Worm (Caenorhabditis elegans): Measurements from ENCODE around the gene Y58A7A.2.
A peak's percentile ranks its signal among the peaks of the same experiment; 100 is the strongest.

Y58A7A.2 gene

ce11 chrV:5035058-5035457 lies 36.9 kb downstream of the Y58A7A.2 start, which contains the start of gene K11D12.6:
TSS of gene K11D12.6 (minus strand) at chrV:5035158.
- TF ChIP-seq sea-2 (GFP tag; optimal IDR thresholded peaks at IDR 0.05) (no peak), unc-39 (tag; optimal IDR thresholded peaks at IDR 0.05) (no peak), ama-1 (optimal IDR thresholded peaks at IDR 0.05) (no peak), ceh-9 (tag; optimal IDR thresholded peaks at IDR 0.05) (no peak), nhr-12 (tag; optimal IDR thresholded peaks at IDR 0.05) (no peak), nfya-1 (tag; optimal IDR thresholded peaks at IDR 0.05; ENCODE audit: insufficient read depth) (no peak), mml-1 (tag; optimal IDR thresholded peaks at IDR 0.05) (no peak), nhr-23 (tag; optimal IDR thresholded peaks at IDR 0.05) (no peak), lin-15B (tag; optimal IDR thresholded peaks at IDR 0.05) (no peak), egl-27 (tag; optimal IDR thresholded peaks at IDR 0.05) (no peak), lin-39 (tag; optimal IDR thresholded peaks at IDR 0.05) (no peak), ceh-82 (tag; optimal IDR thresholded peaks at IDR 0.05) (no peak), ceh-28 (tag; optimal IDR thresholded peaks at IDR 0.05) (no peak)

- TF ChIP-seq nhr-25 (tag; optimal IDR thresholded peaks at IDR 0.05), result no peak
- no peak for TF ChIP-seq ceh-82 (tag; optimal IDR thresholded peaks at IDR 0.05)
- TF ChIP-seq daf-12 (tag; optimal IDR thresholded peaks at IDR 0.05), result no peak
- TF ChIP-seq fos-1 (tag; optimal IDR thresholded peaks at IDR 0.05), result no peak
- TF ChIP-seq mdl-1 (tag; optimal IDR thresholded peaks at IDR 0.05), result no peak
- no peak for TF ChIP-seq snpc-4 (tag; optimal IDR thresholded peaks at IDR 0.05)
- TF ChIP-seq sea-2 (GFP tag; optimal IDR thresholded peaks at IDR 0.05), result no peak
- no peak for TF ChIP-seq nhr-67 (tag; optimal IDR thresholded peaks at IDR 0.05)
- no peak for TF ChIP-seq lin-39 (tag; optimal IDR thresholded peaks at IDR 0.05)
- TF ChIP-seq pha-4 (tag; optimal IDR thresholded peaks at IDR 0.05), result no peak
- no peak for TF ChIP-seq eor-1 (tag; optimal IDR thresholded peaks at IDR 0.05)
- no peak for TF ChIP-seq nhr-11 (tag; optimal IDR thresholded peaks at IDR 0.05)
- TF ChIP-seq nhr-77 (tag; optimal IDR thresholded peaks at IDR 0.05), result no peak
- no peak for TF ChIP-seq nhr-76 (tag; optimal IDR thresholded peaks at IDR 0.05)
- TF ChIP-seq nhr-23 (tag; optimal IDR thresholded peaks at IDR 0.05), result no peak
- no peak for TF ChIP-seq lsy-12 (tag; optimal IDR thresholded peaks at IDR 0.05)
Measured at ce11 chrV:5033099-5033498, 38.9 kb downstream of the Y58A7A.2 start, which contains the start of gene K11D12.13. TSS of gene K11D12.13 (plus strand) at chrV:5033399.

- TF ChIP-seq pqm-1 (tag; optimal IDR thresholded peaks at IDR 0.05) (peak; percentile 41), nhr-237 (tag; optimal IDR thresholded peaks at IDR 0.05) (no peak), elt-2 (tag; optimal IDR thresholded peaks at IDR 0.05) (peak; percentile 48), fkh-10 (GFP tag; optimal IDR thresholded peaks at IDR 0.05) (no peak), pha-4 (tag; optimal IDR thresholded peaks at IDR 0.05) (peak; percentile 11), mml-1 (tag; optimal IDR thresholded peaks at IDR 0.05) (peak; percentile 58), ceh-82 (tag; optimal IDR thresholded peaks at IDR 0.05) (no peak), R02D3.7 (tag; optimal IDR thresholded peaks at IDR 0.05) (no peak), nhr-23 (tag; optimal IDR thresholded peaks at IDR 0.05) (peak; percentile 42), tbx-2 (tag; optimal IDR thresholded peaks at IDR 0.05) (no peak), mdl-1 (tag; optimal IDR thresholded peaks at IDR 0.05) (peak; percentile 68), fkh-2 (tag; optimal IDR thresholded peaks at IDR 0.05) (no peak), lin-39 (tag; optimal IDR thresholded peaks at IDR 0.05) (peak; percentile 0)
Measured at ce11 chrV:5032176-5032575, 39.8 kb downstream of the Y58A7A.2 start.

ce11 chrV:5031764-5032163 lies 40.2 kb downstream of the Y58A7A.2 start:
- TF ChIP-seq pha-4 (tag; optimal IDR thresholded peaks at IDR 0.05) (no peak), elt-2 (tag; optimal IDR thresholded peaks at IDR 0.05) (peak; percentile 66), egl-27 (tag; optimal IDR thresholded peaks at IDR 0.05) (no peak), jun-1 (tag; optimal IDR thresholded peaks at IDR 0.05) (no peak)

- TF ChIP-seq daf-12 (tag; optimal IDR thresholded peaks at IDR 0.05) (no peak), ama-1 (optimal IDR thresholded peaks at IDR 0.05) (no peak), ztf-4 (tag; optimal IDR thresholded peaks at IDR 0.05) (no peak), elt-1 (tag; optimal IDR thresholded peaks at IDR 0.05) (no peak), snpc-4 (tag; optimal IDR thresholded peaks at IDR 0.05) (no peak), aly-2 (tag; optimal IDR thresholded peaks at IDR 0.05) (no peak), ceh-9 (tag; optimal IDR thresholded peaks at IDR 0.05) (no peak), nhr-23 (tag; optimal IDR thresholded peaks at IDR 0.05) (no peak), jun-1 (tag; optimal IDR thresholded peaks at IDR 0.05) (no peak), egl-27 (tag; optimal IDR thresholded peaks at IDR 0.05) (no peak), nhr-43 (tag; optimal IDR thresholded peaks at IDR 0.05; ENCODE audit: poor library complexity, severe bottlenecking) (no peak), eor-1 (tag; optimal IDR thresholded peaks at IDR 0.05) (no peak), fkh-2 (tag; optimal IDR thresholded peaks at IDR 0.05) (no peak), fos-1 (tag; optimal IDR thresholded peaks at IDR 0.05) (no peak)
Measured at ce11 chrV:5030715-5031114, 41.3 kb downstream of the Y58A7A.2 start, which contains the start of gene swt-7. TSS of gene swt-7 (minus strand) at chrV:5030815.

All from whole organism, L3 larva.